Fruit fly (Drosophila melanogaster) whole organism, embryonic: ENCODE results near the gene CG2124.
A peak's percentile ranks its signal among the peaks of the same experiment; 100 is the strongest.

Experiments
- CG10543 ChIP-seq: fragments of 200-800 bp; sonication (Bioruptor generic); optimal IDR thresholded peaks from 3 replicates; lab custom pipeline; 2017; ENCODE audit warnings: missing biosample characterization, mild to moderate bottlenecking, missing genetic modification characterization, moderate library complexity
- CG7839 ChIP-seq: fragments of 200-800 bp; sonication (Bioruptor generic); optimal IDR thresholded peaks from 3 replicates; lab custom pipeline; 2018; ENCODE audit warnings: missing biosample characterization, mild to moderate bottlenecking, missing genetic modification characterization, moderate library complexity
- sens-2 ChIP-seq: fragments of 200-800 bp; sonication (Bioruptor generic); IDR thresholded peaks from 2 replicates; pipeline ENCODE4 v1.3.6; 2022; ENCODE audit warnings: missing biosample characterization, missing genetic modification characterization

DNA sequence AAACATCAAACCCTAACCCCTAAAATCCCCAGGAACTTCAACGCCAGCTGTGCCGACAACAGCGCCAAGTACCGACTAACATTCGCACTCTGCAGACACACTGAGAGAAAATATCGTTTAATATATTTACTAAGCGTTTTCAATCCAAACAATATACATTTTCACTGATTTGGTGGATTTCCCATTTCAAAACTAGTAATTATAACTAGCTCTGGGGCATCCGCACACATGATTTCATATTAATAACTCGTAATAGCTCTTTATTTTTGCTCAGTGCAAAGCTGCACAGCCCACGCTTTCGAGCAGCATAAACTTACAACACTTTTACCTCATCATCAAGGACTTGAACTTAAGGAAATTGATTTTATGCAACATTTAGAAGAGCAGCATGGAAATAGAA, 31.8 kb upstream of the CG2124 start:
- TF ChIP-seq CG10543 (GFP tag; lab: Kevin White, UChicago) (no peak), sens-2 (GFP tag; lab: Robert Waterston, UW) (no peak), CG7839 (tag; lab: Kevin White, UChicago) (peak; percentile 50)
